Worm (Caenorhabditis elegans): ENCODE results near the gene F40A3.1.
A peak's percentile ranks its signal among the peaks of the same experiment; 100 is the strongest.

DNA sequence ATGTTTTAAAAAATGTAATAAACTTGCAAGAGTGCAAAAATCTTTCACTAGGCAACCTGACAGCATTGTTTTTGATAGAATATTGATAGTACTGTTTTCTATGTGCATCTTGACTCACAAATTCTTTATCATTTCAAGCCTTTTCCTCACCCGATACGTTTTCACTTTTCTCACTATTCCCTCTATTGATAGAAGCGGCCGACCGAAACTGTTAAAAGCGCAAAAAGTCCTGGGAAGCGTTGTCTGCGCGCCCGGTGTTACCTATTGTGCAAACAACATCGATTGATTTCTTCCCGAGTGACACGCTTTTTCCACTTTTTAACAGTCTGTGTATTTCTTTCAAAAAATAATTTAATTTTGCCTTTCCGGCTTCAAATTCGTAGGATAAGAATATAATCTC is 3.3 kb upstream of the F40A3.1 start:
- no peak for TF ChIP-seq nhr-11 (tag; optimal IDR thresholded peaks at IDR 0.05)
- peak; percentile 47 for TF ChIP-seq snpc-4 (tag; optimal IDR thresholded peaks at IDR 0.05)
- TF ChIP-seq nhr-77 (tag; optimal IDR thresholded peaks at IDR 0.05): no peak
- TF ChIP-seq nhr-76 (tag; optimal IDR thresholded peaks at IDR 0.05): no peak
- TF ChIP-seq elt-3 (tag; optimal IDR thresholded peaks at IDR 0.05): no peak
